Fruit fly (Drosophila melanogaster): ENCODE data around the gene eIF3a.
A peak's percentile ranks its signal among the peaks of the same experiment; 100 is the strongest.

Gene eIF3a

DNA sequence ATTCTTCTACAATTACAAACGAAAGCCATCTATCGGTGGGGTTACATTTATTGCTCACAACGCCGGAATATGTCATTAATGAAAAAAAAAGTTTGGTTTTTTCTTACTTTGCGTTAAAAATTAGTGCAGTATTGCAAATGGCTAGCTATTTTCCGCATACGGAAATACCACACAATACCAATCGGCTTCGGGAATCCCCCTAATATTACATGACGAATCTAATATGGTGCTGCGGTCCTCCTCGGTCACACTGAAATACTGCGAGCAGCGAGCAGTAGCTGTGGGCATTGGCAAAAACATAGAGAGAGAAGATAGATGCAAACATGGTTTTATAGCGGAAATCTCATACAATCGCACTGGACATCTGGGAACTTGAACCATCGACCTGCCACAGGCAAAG is 46.2 kb downstream of the eIF3a start, which contains the start of gene tub (continued):
- TF ChIP-seq CG8089 (GFP tag; optimal IDR thresholded peaks at IDR 0.05), result peak; percentile 1
- TF ChIP-seq CG5245 (GFP tag; optimal IDR thresholded peaks at IDR 0.05), result peak; percentile 30
- TF ChIP-seq HmgD (GFP tag; optimal IDR thresholded peaks at IDR 0.05), result peak; percentile 67
- no peak for TF ChIP-seq CG14965 (GFP tag; optimal IDR thresholded peaks at IDR 0.05; ENCODE audit: borderline replicate concordance)
- no peak for TF ChIP-seq D19B (GFP tag; optimal IDR thresholded peaks at IDR 0.05)
- TF ChIP-seq CG9437 (GFP tag; optimal IDR thresholded peaks at IDR 0.05), result peak; percentile 8
- TF ChIP-seq CG5180 (GFP tag; optimal IDR thresholded peaks at IDR 0.05), result no peak
- no peak for TF ChIP-seq hth (optimal IDR thresholded peaks at IDR 0.05)
- no peak for TF ChIP-seq Tbp (GFP tag; optimal IDR thresholded peaks at IDR 0.05)
- TF ChIP-seq lmd (GFP tag; IDR thresholded peaks at IDR 0.05), result peak; percentile 38; the same call in 1 of the 2 replicates
- TF ChIP-seq CG8944 (GFP tag; optimal IDR thresholded peaks at IDR 0.05), result peak; percentile 22
- no peak for TF ChIP-seq CG8765 (GFP tag; IDR thresholded peaks at IDR 0.05)
- TF ChIP-seq Max (GFP tag; optimal IDR thresholded peaks at IDR 0.05), result peak; percentile 8
- no peak for TF ChIP-seq CG1647 (GFP tag; optimal IDR thresholded peaks at IDR 0.05)
- TF ChIP-seq ap (GFP tag; IDR thresholded peaks at IDR 0.05), result no peak
- no peak for TF ChIP-seq CG33557 (GFP tag; optimal IDR thresholded peaks at IDR 0.05)
- TF ChIP-seq Scr (GFP tag; IDR thresholded peaks at IDR 0.05; ENCODE audit: partially characterized antibody), result 0 out of 2 replicates have a peak, but pooled peaks have one; percentile 15
- TF ChIP-seq Hr39 (optimal IDR thresholded peaks at IDR 0.05), result no peak
- TF ChIP-seq CG18599 (GFP tag; optimal IDR thresholded peaks at IDR 0.05), result no peak
- no peak for TF ChIP-seq pros (GFP tag; optimal IDR thresholded peaks at IDR 0.05)
- TF ChIP-seq CG8281 (tag; optimal IDR thresholded peaks at IDR 0.05), result no peak
- no peak for TF ChIP-seq CG3163 (GFP tag; optimal IDR thresholded peaks at IDR 0.05)
- TF ChIP-seq CG3281 (GFP tag; optimal IDR thresholded peaks at IDR 0.05), result peak; percentile 47
- peak in 1 of 2 experiments; percentile 7 for TF ChIP-seq Trl (optimal IDR thresholded peaks at IDR 0.05)
- peak; percentile 10 for TF ChIP-seq Trl (GFP tag; optimal IDR thresholded peaks at IDR 0.05)
- no peak for TF ChIP-seq tll (GFP tag; optimal IDR thresholded peaks at IDR 0.05)
- TF ChIP-seq al (GFP tag; IDR thresholded peaks at IDR 0.05), result no peak
- peak; percentile 31 for TF ChIP-seq gro (GFP tag; optimal IDR thresholded peaks at IDR 0.05)
- TF ChIP-seq Oli (tag; optimal IDR thresholded peaks at IDR 0.05), result no peak
- TF ChIP-seq sr (GFP tag; IDR thresholded peaks at IDR 0.05), result no peak
- TF ChIP-seq CG18764 (GFP tag; optimal IDR thresholded peaks at IDR 0.05), result no peak
- peak; percentile 51 for TF ChIP-seq Sry-δ (GFP tag; optimal IDR thresholded peaks at IDR 0.05)
- TF ChIP-seq Hand (GFP tag; optimal IDR thresholded peaks at IDR 0.05), result no peak
- no peak for TF ChIP-seq Neu2 (GFP tag; optimal IDR thresholded peaks at IDR 0.05; ENCODE audit: borderline replicate concordance)
- peak; percentile 43 for TF ChIP-seq ind (GFP tag; optimal IDR thresholded peaks at IDR 0.05)
- no peak for TF ChIP-seq usp (GFP tag; optimal IDR thresholded peaks at IDR 0.05)
- TF ChIP-seq ab (GFP tag; optimal IDR thresholded peaks at IDR 0.05), result no peak
- no peak for TF ChIP-seq Atf-2 (GFP tag; optimal IDR thresholded peaks at IDR 0.05)
- peak; percentile 66 for TF ChIP-seq Rfx (GFP tag; IDR thresholded peaks at IDR 0.05)
- TF ChIP-seq Awh (GFP tag; IDR thresholded peaks at IDR 0.05), result no peak
- no peak for TF ChIP-seq zf30C (GFP tag; optimal IDR thresholded peaks at IDR 0.05)
- no peak for TF ChIP-seq ranshi (GFP tag; IDR thresholded peaks at IDR 0.05)
- TF ChIP-seq croc (GFP tag; conservative IDR thresholded peaks at IDR 0.05), result no peak
- TF ChIP-seq Ravus (GFP tag; IDR thresholded peaks at IDR 0.05), result no peak
- TF ChIP-seq CG13624 (GFP tag; optimal IDR thresholded peaks at IDR 0.05), result peak; percentile 49
- TF ChIP-seq BtbVII (GFP tag; optimal IDR thresholded peaks at IDR 0.05), result no peak
- TF ChIP-seq CG14667 (GFP tag; IDR thresholded peaks at IDR 0.05), result no peak
- TF ChIP-seq abd-A (tag; optimal IDR thresholded peaks at IDR 0.05), result no peak
- TF ChIP-seq onecut (GFP tag; IDR thresholded peaks at IDR 0.05), result peak; percentile 11; the same call in 1 of the 2 replicates
- peak; percentile 6; the same call in 1 of the 2 replicates for TF ChIP-seq ara (GFP tag; IDR thresholded peaks at IDR 0.05)
- TF ChIP-seq ase (GFP tag; IDR thresholded peaks at IDR 0.05), result no peak
- no peak for TF ChIP-seq esg (GFP tag; conservative IDR thresholded peaks at IDR 0.05)
- TF ChIP-seq CG7271 (tag; optimal IDR thresholded peaks at IDR 0.05), result no peak

Measured in whole organism, embryonic.